Worm (Caenorhabditis elegans) whole organism, L3 larva: ENCODE data around the gene Y60A3A.24.
"Not testable (repeated sequence)": the region's sequence is repeated elsewhere in the genome, so short reads cannot be mapped to it uniquely, and the experiment has no call there.

Source experiments
- ama-1 ChIP-seq: fragments of 150-350 bp; optimal IDR thresholded peaks from 2 replicates; lab custom pipeline; 2018
- ceh-82 ChIP-seq: fragments of 150-350 bp; optimal IDR thresholded peaks from 2 replicates; lab custom pipeline; 2014; ENCODE audit warnings: missing biosample characterization, missing genetic modification characterization
- lin-39 ChIP-seq: fragments of 150-350 bp; optimal IDR thresholded peaks from 2 replicates; lab custom pipeline; 2018; ENCODE audit warnings: missing biosample characterization, missing genetic modification reagents, missing genetic modification characterization
- mml-1 ChIP-seq: fragments of 150-350 bp; sonication (generic microtip); optimal IDR thresholded peaks from 3 replicates; lab custom pipeline; 2014; ENCODE audit warnings: missing biosample characterization, missing genetic modification characterization
- pha-4 ChIP-seq: fragments of 150-350 bp; optimal IDR thresholded peaks from 2 replicates; lab custom pipeline; 2014; ENCODE audit warnings: missing biosample characterization, missing genetic modification reagents, missing genetic modification characterization
- unc-39 ChIP-seq: sonication (generic microtip); optimal IDR thresholded peaks from 4 replicates; lab custom pipeline; 2017; ENCODE audit warnings: missing biosample characterization, missing genetic modification characterization
- ztf-11 ChIP-seq: fragments of 150-350 bp; optimal IDR thresholded peaks from 2 replicates; lab custom pipeline; 2014; ENCODE audit warnings: missing biosample characterization, missing genetic modification characterization

ce11 chrV:19948993-19949392 lies 32.7 kb downstream of the Y60A3A.24 start, which contains the start of gene tmed-4:
- not testable (repeated sequence) for TF ChIP-seq ztf-11 (tag; lab: Kevin White, UChicago); pha-4 (tag; lab: Kevin White, UChicago); lin-39 (tag; lab: Kevin White, UChicago); mml-1 (tag; lab: Kevin White, UChicago); ceh-82; ama-1 (lab: Kevin White, UChicago); unc-39
